Worm (Caenorhabditis elegans) whole organism, dauer: ENCODE measurements around the gene T16A9.5.
"Not testable (repeated sequence)": the region's sequence is repeated elsewhere in the genome, so short reads cannot be mapped to it uniquely, and the experiment has no call there.

Experiments
- unc-62 ChIP-seq: sonication (generic microtip); optimal IDR thresholded peaks from 2 replicates; lab custom pipeline; 2017; ENCODE audit warnings: missing biosample characterization, missing genetic modification reagents, missing genetic modification characterization

The T16A9.5 gene

ce11 chrV:14210743-14211142 is 4.3 kb downstream of the T16A9.5 start, which contains the start of gene str-230:
str-230 (minus strand) TSS chrV:14210843.
- TF ChIP-seq unc-62 (GFP tag; lab: Kevin White, UChicago) = no peak

- TF ChIP-seq unc-62 (GFP tag; lab: Kevin White, UChicago) = not testable (repeated sequence)
Measured at ce11 chrV:14205214-14205613, 9.8 kb downstream of the T16A9.5 start, which contains the start of gene T16A9.3. T16A9.3 (plus strand) TSS chrV:14205514.

ce11 chrV:14200086-14200485 is 14.9 kb downstream of the T16A9.5 start:
- TF ChIP-seq unc-62 (GFP tag; lab: Kevin White, UChicago) = no peak

ce11 chrV:14197651-14198050 is 17.4 kb downstream of the T16A9.5 start:
- no peak for TF ChIP-seq unc-62 (GFP tag; lab: Kevin White, UChicago)

- no peak for TF ChIP-seq unc-62 (GFP tag; lab: Kevin White, UChicago)
Measured at ce11 chrV:14194514-14194913, 20.5 kb downstream of the T16A9.5 start.

- no peak for TF ChIP-seq unc-62 (GFP tag; lab: Kevin White, UChicago)
Measured at ce11 chrV:14193451-14193850, 21.6 kb downstream of the T16A9.5 start, which contains the start of gene atfs-1. atfs-1 (plus strand) TSS chrV:14193663.

- no peak for TF ChIP-seq unc-62 (GFP tag; lab: Kevin White, UChicago)
Measured at ce11 chrV:14192870-14193269, 22.1 kb downstream of the T16A9.5 start.

- no peak for TF ChIP-seq unc-62 (GFP tag; lab: Kevin White, UChicago)
Measured at ce11 chrV:14187104-14187503, 27.9 kb downstream of the T16A9.5 start.

- no peak for TF ChIP-seq unc-62 (GFP tag; lab: Kevin White, UChicago)
Measured at ce11 chrV:14185438-14185837, 29.6 kb downstream of the T16A9.5 start, which contains the start of the genes trm-1 and ints-2. trm-1 (minus strand) TSS chrV:14185612. ints-2 (plus strand) TSS chrV:14185686.

- no peak for TF ChIP-seq unc-62 (GFP tag; lab: Kevin White, UChicago)
Measured at ce11 chrV:14182860-14183259, 32.1 kb downstream of the T16A9.5 start, which contains the start of gene cest-2.3. cest-2.3 (minus strand) TSS chrV:14182960.

ce11 chrV:14179947-14180346 is 35.1 kb downstream of the T16A9.5 start, which contains the start of gene ZC376.8:
ZC376.8 (plus strand) TSS chrV:14180247.
- TF ChIP-seq unc-62 (GFP tag; lab: Kevin White, UChicago) = no peak

- TF ChIP-seq unc-62 (GFP tag; lab: Kevin White, UChicago) = no peak
Measured at ce11 chrV:14177657-14178129, 37.3 kb downstream of the T16A9.5 start, which contains the start of gene ceh-74. ceh-74 (plus strand) TSS chrV:14178079.

ce11 chrV:14176572-14176971 is 38.4 kb downstream of the T16A9.5 start:
- no peak for TF ChIP-seq unc-62 (GFP tag; lab: Kevin White, UChicago)

- TF ChIP-seq unc-62 (GFP tag; lab: Kevin White, UChicago) = no peak
Measured at ce11 chrV:14175216-14175615, 39.8 kb downstream of the T16A9.5 start, which contains the start of gene cest-2.2. cest-2.2 (minus strand) TSS chrV:14175355.

ce11 chrV:14171284-14171683 is 43.7 kb downstream of the T16A9.5 start, which contains the start of gene cest-2.1:
cest-2.1 (minus strand) TSS chrV:14171481.
- TF ChIP-seq unc-62 (GFP tag; lab: Kevin White, UChicago) = no peak

- no peak for TF ChIP-seq unc-62 (GFP tag; lab: Kevin White, UChicago)
Measured at ce11 chrV:14167629-14168028, 47.4 kb downstream of the T16A9.5 start, which contains the start of gene ocam-1. ocam-1 (minus strand) TSS chrV:14167729.

ce11 chrV:14166630-14167029 is 48.4 kb downstream of the T16A9.5 start, which contains the start of gene cest-1.1:
cest-1.1 (minus strand) TSS chrV:14166730.
- no peak for TF ChIP-seq unc-62 (GFP tag; lab: Kevin White, UChicago)
